Worm (Caenorhabditis elegans): ENCODE data around the gene R08C7.5.

ce11 chrIV:4439190-4439589 is 9.2 kb downstream of the R08C7.5 start, which contains the start of gene fbxb-74:
- no peak for TF ChIP-seq pqm-1 (tag; optimal IDR thresholded peaks at IDR 0.05)
- TF ChIP-seq ama-1 (optimal IDR thresholded peaks at IDR 0.05) = no peak
- TF ChIP-seq lin-39 (tag; optimal IDR thresholded peaks at IDR 0.05) = no peak
- TF ChIP-seq snpc-4 (tag; optimal IDR thresholded peaks at IDR 0.05) = no peak
- TF ChIP-seq lsy-2 (tag; optimal IDR thresholded peaks at IDR 0.05) = no peak
- no peak for TF ChIP-seq nhr-84 (tag; optimal IDR thresholded peaks at IDR 0.05)
- no peak for TF ChIP-seq nhr-237 (tag; optimal IDR thresholded peaks at IDR 0.05)
- no peak for TF ChIP-seq C04F5.9 (tag; optimal IDR thresholded peaks at IDR 0.05)
- TF ChIP-seq ceh-88 (GFP tag; IDR thresholded peaks at IDR 0.05) = no peak
- TF ChIP-seq unc-62 (GFP tag; optimal IDR thresholded peaks at IDR 0.05) = no peak
- no peak for TF ChIP-seq jun-1 (tag; optimal IDR thresholded peaks at IDR 0.05)
- no peak for TF ChIP-seq lin-14 (GFP tag; optimal IDR thresholded peaks at IDR 0.05)

All from whole organism, L1 larva.